Worm (Caenorhabditis elegans) whole organism, late embryonic: ENCODE results near the gene C08E8.5.

Experiments used
- C38D4.7 ChIP-seq: fragments of 200-800 bp; sonication (Bioruptor generic); optimal IDR thresholded peaks from 2 replicates; lab custom pipeline; 2018; ENCODE audit warnings: mild to moderate bottlenecking, missing genetic modification characterization, moderate library complexity, missing compliant biosample characterization
- F13H6.1 ChIP-seq: sonication (generic microtip); optimal IDR thresholded peaks from 2 replicates; lab custom pipeline; 2016; ENCODE audit warnings: missing genetic modification characterization, missing compliant biosample characterization
- K02D7.2 ChIP-seq: sonication (generic microtip); optimal IDR thresholded peaks from 2 replicates; lab custom pipeline; 2017; ENCODE audit warnings: mild to moderate bottlenecking, missing genetic modification characterization, missing compliant biosample characterization
- T23F11.4 ChIP-seq: fragments of 200-800 bp; sonication (Bioruptor generic); optimal IDR thresholded peaks from 2 replicates; lab custom pipeline; 2018; ENCODE audit warnings: mild to moderate bottlenecking, missing genetic modification characterization, missing compliant biosample characterization
- Y22D7AL.16 ChIP-seq: sonication (generic microtip); optimal IDR thresholded peaks from 2 replicates; lab custom pipeline; 2016; ENCODE audit warnings: missing genetic modification characterization, missing compliant biosample characterization
- ahr-1 ChIP-seq: sonication (generic microtip); optimal IDR thresholded peaks from 2 replicates; lab custom pipeline; 2016; ENCODE audit warnings: missing genetic modification characterization, missing compliant biosample characterization
- ama-1 ChIP-seq: fragments of 150-350 bp; optimal IDR thresholded peaks from 2 replicates; lab custom pipeline; 2014
- ceh-14 ChIP-seq: sonication (generic microtip); optimal IDR thresholded peaks from 2 replicates; lab custom pipeline; 2016; ENCODE audit warnings: missing genotype, missing genetic modification characterization, missing compliant biosample characterization
- ceh-19 ChIP-seq: fragments of 200-800 bp; sonication (Bioruptor generic); optimal IDR thresholded peaks from 2 replicates; lab custom pipeline; 2018; ENCODE audit warnings: mild to moderate bottlenecking, missing genetic modification characterization, missing compliant biosample characterization
- ceh-24 ChIP-seq: sonication (generic microtip); optimal IDR thresholded peaks from 2 replicates; lab custom pipeline; 2016; ENCODE audit warnings: mild to moderate bottlenecking, missing genetic modification characterization, missing compliant biosample characterization
- ceh-34 ChIP-seq: sonication (generic microtip); optimal IDR thresholded peaks from 2 replicates; lab custom pipeline; 2016; ENCODE audit warnings: mild to moderate bottlenecking, missing genetic modification characterization, missing compliant biosample characterization
- ceh-48 ChIP-seq: sonication (generic microtip); optimal IDR thresholded peaks from 2 replicates; lab custom pipeline; 2016; ENCODE audit warnings: missing genetic modification characterization, inconsistent platforms, missing compliant biosample characterization
- ceh-9 ChIP-seq: sonication (generic microtip); optimal IDR thresholded peaks from 2 replicates; lab custom pipeline; 2016; ENCODE audit warnings: mild to moderate bottlenecking, missing genetic modification characterization, inconsistent platforms, missing compliant biosample characterization
- che-1 ChIP-seq: sonication (generic microtip); optimal IDR thresholded peaks from 2 replicates; lab custom pipeline; 2016; ENCODE audit warnings: mild to moderate bottlenecking, missing genetic modification characterization, missing compliant biosample characterization
- elt-4 ChIP-seq: sonication (generic microtip); optimal IDR thresholded peaks from 2 replicates; lab custom pipeline; 2016; ENCODE audit warnings: missing genetic modification characterization, missing compliant biosample characterization
- eyg-1 ChIP-seq: sonication (generic microtip); optimal IDR thresholded peaks from 2 replicates; lab custom pipeline; 2016; ENCODE audit warnings: missing genotype, missing genetic modification characterization, missing compliant biosample characterization
- fax-1 ChIP-seq: sonication (generic microtip); optimal IDR thresholded peaks from 2 replicates; lab custom pipeline; 2016; ENCODE audit warnings: missing genotype, missing genetic modification characterization, missing compliant biosample characterization
- fkh-10 ChIP-seq: fragments of 150-350 bp; optimal IDR thresholded peaks from 2 replicates; lab custom pipeline; 2014; ENCODE audit warnings: missing biosample characterization, missing genetic modification reagents, missing genetic modification characterization
- gmeb-2 ChIP-seq: sonication (generic microtip); optimal IDR thresholded peaks from 2 replicates; lab custom pipeline; 2016; ENCODE audit warnings: missing genetic modification characterization, inconsistent platforms, missing compliant biosample characterization
- hlh-13 ChIP-seq: fragments of 200-800 bp; sonication (Bioruptor generic); optimal IDR thresholded peaks from 2 replicates; lab custom pipeline; 2018; ENCODE audit warnings: mild to moderate bottlenecking, missing genetic modification characterization, missing compliant biosample characterization
- hlh-30 ChIP-seq: sonication (generic microtip); optimal IDR thresholded peaks from 2 replicates; lab custom pipeline; 2017; ENCODE audit warnings: antibody characterized with exemption, missing genetic modification characterization, missing compliant biosample characterization; ENCODE audit not compliant: insufficient read depth
- lim-6 ChIP-seq: sonication (generic microtip); optimal IDR thresholded peaks from 2 replicates; lab custom pipeline; 2016; ENCODE audit warnings: missing genetic modification characterization, missing compliant biosample characterization
- madf-2 ChIP-seq: sonication (generic microtip); optimal IDR thresholded peaks from 2 replicates; lab custom pipeline; 2017; ENCODE audit warnings: missing genetic modification characterization, missing compliant biosample characterization
- nfya-1 ChIP-seq: sonication (generic microtip); optimal IDR thresholded peaks from 2 replicates; lab custom pipeline; 2017; ENCODE audit warnings: missing genetic modification characterization, mild to moderate bottlenecking, missing compliant biosample characterization, antibody characterized with exemption, moderate library complexity
- npax-4 ChIP-seq: sonication (generic microtip); optimal IDR thresholded peaks from 2 replicates; lab custom pipeline; 2016; ENCODE audit warnings: missing genetic modification characterization, missing compliant biosample characterization
- pag-3 ChIP-seq: sonication (generic microtip); optimal IDR thresholded peaks from 2 replicates; lab custom pipeline; 2016; ENCODE audit warnings: missing compliant biosample characterization, missing genetic modification characterization, borderline replicate concordance
- pat-9 ChIP-seq: fragments of 200-800 bp; sonication (Bioruptor generic); optimal IDR thresholded peaks from 2 replicates; lab custom pipeline; 2018; ENCODE audit warnings: mild to moderate bottlenecking, missing genetic modification characterization, moderate library complexity, missing compliant biosample characterization
- pax-1 ChIP-seq: fragments of 150-350 bp; optimal IDR thresholded peaks from 2 replicates; lab custom pipeline; 2014; ENCODE audit warnings: missing biosample characterization, missing genetic modification characterization
- pha-2 ChIP-seq: sonication (generic microtip); optimal IDR thresholded peaks from 2 replicates; lab custom pipeline; 2017; ENCODE audit warnings: mild to moderate bottlenecking, missing genetic modification characterization, missing compliant biosample characterization
- pqm-1 ChIP-seq: sonication (generic microtip); optimal IDR thresholded peaks from 2 replicates; lab custom pipeline; 2016; ENCODE audit warnings: missing genetic modification characterization, missing compliant biosample characterization
- pros-1 ChIP-seq: fragments of 150-350 bp; optimal IDR thresholded peaks from 2 replicates; lab custom pipeline; 2014; ENCODE audit warnings: missing biosample characterization, missing genetic modification reagents, missing genetic modification characterization
- ref-2 ChIP-seq: sonication (generic microtip); optimal IDR thresholded peaks from 2 replicates; lab custom pipeline; 2016; ENCODE audit warnings: missing genetic modification characterization, missing compliant biosample characterization
- rnt-1 ChIP-seq: sonication (generic microtip); optimal IDR thresholded peaks from 2 replicates; lab custom pipeline; 2016; ENCODE audit warnings: missing genetic modification characterization, missing compliant biosample characterization
- syd-9 ChIP-seq: sonication (generic microtip); optimal IDR thresholded peaks from 2 replicates; lab custom pipeline; 2016; ENCODE audit warnings: mild to moderate bottlenecking, missing genetic modification characterization, moderate library complexity, missing compliant biosample characterization
- tbx-2 ChIP-seq: sonication (generic microtip); optimal IDR thresholded peaks from 2 replicates; lab custom pipeline; 2016; ENCODE audit warnings: missing genetic modification characterization, missing compliant biosample characterization

The C08E8.5 gene

DNA sequence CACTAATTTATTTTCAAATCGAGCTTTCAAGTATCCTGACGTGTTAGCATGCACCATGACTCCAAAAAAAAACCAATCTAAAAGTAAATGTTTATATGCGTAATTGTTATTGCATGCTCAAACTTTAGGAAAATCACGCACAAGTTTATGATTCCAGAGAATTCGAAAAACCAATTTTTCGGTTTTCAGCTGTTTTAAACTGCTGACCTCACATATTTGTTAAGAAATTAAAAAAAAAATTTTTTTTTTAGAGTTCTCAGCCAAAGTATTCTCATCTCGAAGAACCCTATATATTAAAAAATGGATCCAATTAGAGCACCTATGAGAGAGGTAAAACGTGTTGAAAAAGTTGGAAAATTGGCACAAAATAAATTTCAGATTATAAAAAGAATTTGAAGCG, 14.4 kb upstream of the C08E8.5 start, which contains the start of gene Y51A2B.2:
Y51A2B.2 (plus strand) TSS at position 301 of the 400 bp plus-strand sequence.
- TF ChIP-seq ceh-24 (tag; lab: Kevin White, UChicago): no peak
- no peak for TF ChIP-seq ahr-1 (tag; lab: Kevin White, UChicago)
- no peak for TF ChIP-seq hlh-13 (GFP tag; lab: Kevin White, UChicago)
- TF ChIP-seq ceh-19: no peak
- TF ChIP-seq nfya-1 (tag; lab: Kevin White, UChicago): no peak
- TF ChIP-seq ceh-34 (tag; lab: Kevin White, UChicago): no peak

DNA sequence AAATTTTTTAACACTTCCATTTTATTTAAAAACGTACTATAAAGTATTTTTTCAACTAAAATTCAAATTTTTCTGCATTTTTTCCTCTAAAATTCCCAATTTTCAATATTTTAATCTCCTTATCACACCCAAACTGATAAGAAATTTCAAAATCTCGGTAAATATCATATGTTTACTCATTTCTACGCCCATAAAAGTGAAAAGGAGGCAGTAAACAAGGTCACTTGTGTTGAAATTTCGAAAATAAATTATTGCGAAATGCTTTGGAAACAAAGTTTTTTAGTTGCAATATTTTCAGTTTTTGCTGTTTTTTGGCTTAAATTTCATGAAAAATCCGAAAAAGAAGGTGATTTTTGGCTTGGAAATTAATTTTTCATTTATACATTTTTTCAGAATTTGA, 11.8 kb upstream of the C08E8.5 start, which contains the start of gene C08E8.4:
C08E8.4 (plus strand) TSS at position 268 of the 400 bp plus-strand sequence.
- TF ChIP-seq C38D4.7 (GFP tag; lab: Kevin White, UChicago): no peak
- TF ChIP-seq rnt-1 (tag; lab: Kevin White, UChicago): no peak
- TF ChIP-seq fax-1: no peak
- no peak for TF ChIP-seq elt-4 (tag; lab: Kevin White, UChicago)
- TF ChIP-seq ceh-9 (tag; lab: Kevin White, UChicago): no peak
- TF ChIP-seq ama-1 (lab: Kevin White, UChicago): no peak
- TF ChIP-seq pros-1 (tag; lab: Kevin White, UChicago): no peak
- TF ChIP-seq gmeb-2: no peak
- TF ChIP-seq che-1 (tag; lab: Kevin White, UChicago): no peak
- no peak for TF ChIP-seq Y22D7AL.16
- TF ChIP-seq T23F11.4 (GFP tag; lab: Kevin White, UChicago): no peak

DNA sequence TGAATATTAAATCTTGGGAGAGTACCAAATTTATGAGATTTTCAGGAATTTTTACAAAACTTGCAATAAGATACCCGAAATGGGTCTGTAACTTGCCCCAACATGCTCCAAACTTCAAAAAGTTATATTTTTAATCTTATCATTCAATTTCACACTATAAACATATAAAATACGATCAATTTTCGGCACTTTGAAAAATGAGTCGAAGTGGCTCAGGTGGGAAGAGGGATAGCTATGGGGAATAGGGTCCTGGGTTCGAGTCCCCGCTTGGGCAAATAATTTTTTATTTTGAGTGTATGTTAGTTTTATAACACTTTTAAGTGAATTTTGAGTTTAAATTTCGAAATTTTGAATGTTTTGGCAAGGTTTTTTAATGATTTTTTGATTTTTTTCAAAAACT, 11.2 kb upstream of the C08E8.5 start:
- TF ChIP-seq madf-2 (tag; lab: Kevin White, UChicago) (no peak), F13H6.1 (tag; lab: Kevin White, UChicago) (no peak), tbx-2 (tag; lab: Kevin White, UChicago) (no peak), nfya-1 (tag; lab: Kevin White, UChicago) (no peak), K02D7.2 (tag; lab: Kevin White, UChicago) (no peak), fkh-10 (GFP tag; lab: Kevin White, UChicago) (no peak), hlh-30 (tag; lab: Kevin White, UChicago) (no peak), ref-2 (no peak), fax-1 (no peak), ceh-19 (no peak), pat-9 (tag; lab: Kevin White, UChicago) (no peak), pax-1 (tag; lab: Kevin White, UChicago) (no peak), ceh-14 (no peak), Y22D7AL.16 (no peak), pag-3 (tag; lab: Kevin White, UChicago) (no peak), syd-9 (no peak), ceh-48 (tag; lab: Kevin White, UChicago) (no peak), ahr-1 (tag; lab: Kevin White, UChicago) (no peak), pha-2 (tag; lab: Kevin White, UChicago) (no peak), hlh-13 (GFP tag; lab: Kevin White, UChicago) (no peak)

DNA sequence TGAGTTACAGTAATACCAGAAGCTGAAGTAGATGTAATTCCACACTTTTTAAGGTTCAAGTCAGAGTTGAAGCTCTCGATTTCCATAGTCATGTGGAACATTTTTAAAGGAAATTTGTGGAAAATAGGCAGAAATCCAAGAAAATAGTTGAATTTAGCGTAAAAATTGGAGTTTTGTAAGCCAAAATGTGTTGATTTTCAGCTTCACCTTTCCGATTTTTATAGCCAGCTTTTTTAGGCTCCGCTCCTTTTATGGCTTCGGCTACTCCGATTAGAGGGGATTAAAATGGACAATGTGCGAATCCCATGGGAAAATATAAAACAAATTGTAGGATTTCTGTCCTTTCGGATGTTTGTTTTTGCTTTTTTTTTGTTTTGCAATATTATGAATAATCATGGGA, 8.5 kb upstream of the C08E8.5 start, which contains the start of gene C08E8.6:
C08E8.6 (minus strand) TSS at position 101 of the 400 bp plus-strand sequence.
- TF ChIP-seq pag-3 (tag; lab: Kevin White, UChicago) (no peak), pha-2 (tag; lab: Kevin White, UChicago) (no peak), hlh-30 (tag; lab: Kevin White, UChicago) (no peak), pax-1 (tag; lab: Kevin White, UChicago) (no peak), F13H6.1 (tag; lab: Kevin White, UChicago) (no peak), fkh-10 (GFP tag; lab: Kevin White, UChicago) (no peak), lim-6 (tag; lab: Kevin White, UChicago) (no peak), syd-9 (no peak), fax-1 (no peak), pros-1 (tag; lab: Kevin White, UChicago) (no peak), npax-4 (tag; lab: Kevin White, UChicago) (no peak), pqm-1 (tag; lab: Kevin White, UChicago) (no peak), eyg-1 (tag; lab: Kevin White, UChicago) (no peak), K02D7.2 (tag; lab: Kevin White, UChicago) (no peak)
